Worm (Caenorhabditis elegans) whole organism, late embryonic: ENCODE results near the gene T03G11.10.

Source experiments
- ama-1 ChIP-seq: fragments of 150-350 bp; optimal IDR thresholded peaks from 2 replicates; lab custom pipeline; 2014
- lin-11 ChIP-seq: fragments of 200-800 bp; sonication (Bioruptor generic); optimal IDR thresholded peaks from 2 replicates; lab custom pipeline; 2018; ENCODE audit warnings: mild to moderate bottlenecking, missing genetic modification characterization, missing compliant biosample characterization
- pha-4 ChIP-seq: fragments of 150-350 bp; optimal IDR thresholded peaks from 2 replicates; lab custom pipeline; 2018; ENCODE audit warnings: missing biosample characterization, missing genetic modification reagents, missing genetic modification characterization
- unc-42 ChIP-seq: sonication (generic microtip); optimal IDR thresholded peaks from 2 replicates; lab custom pipeline; 2016; ENCODE audit warnings: missing genotype, missing genetic modification characterization, missing compliant biosample characterization
- unc-86 ChIP-seq: sonication (generic microtip); optimal IDR thresholded peaks from 2 replicates; lab custom pipeline; 2016; ENCODE audit warnings: missing genetic modification characterization, missing compliant biosample characterization

- TF ChIP-seq unc-86 (tag; lab: Kevin White, UChicago) (no peak), unc-42 (tag; lab: Kevin White, UChicago) (no peak), ama-1 (lab: Kevin White, UChicago) (no peak), lin-11 (no peak), pha-4 (tag; lab: Kevin White, UChicago) (no peak)
These were observed 18.1 kb downstream of the T03G11.10 start for ce11 chrX:5152931-5153330.
